Worm (Caenorhabditis elegans): ENCODE results near the gene ooc-5.

ce11 chrII:9038201-9038600 is 45.2 kb downstream of the ooc-5 start, which contains the start of gene gcs-1:
- TF ChIP-seq pag-3 (tag; optimal IDR thresholded peaks at IDR 0.05; ENCODE audit: borderline replicate concordance) = no peak
- no peak for TF ChIP-seq ama-1 (optimal IDR thresholded peaks at IDR 0.05)
- TF ChIP-seq ets-4 (tag; optimal IDR thresholded peaks at IDR 0.05) = no peak
- no peak for TF ChIP-seq gmeb-2 (tag; optimal IDR thresholded peaks at IDR 0.05)
- TF ChIP-seq odd-2 (tag; optimal IDR thresholded peaks at IDR 0.05) = no peak
- no peak for TF ChIP-seq ceh-48 (tag; optimal IDR thresholded peaks at IDR 0.05)
- TF ChIP-seq sox-4 (tag; optimal IDR thresholded peaks at IDR 0.05) = no peak
- no peak for TF ChIP-seq ttx-3 (tag; optimal IDR thresholded peaks at IDR 0.05)
- TF ChIP-seq ceh-9 (tag; optimal IDR thresholded peaks at IDR 0.05) = no peak
- no peak for TF ChIP-seq pat-9 (tag; optimal IDR thresholded peaks at IDR 0.05)

All from whole organism, late embryonic.